Worm (Caenorhabditis elegans) whole organism, L1 larva: ENCODE results near the gene Y53G8AR.9.

Experiments used
- C04F5.9 ChIP-seq: sonication (generic microtip); optimal IDR thresholded peaks from 2 replicates; lab custom pipeline; 2016; ENCODE audit warnings: missing genetic modification characterization, missing compliant biosample characterization
- F16B12.6 ChIP-seq: fragments of 150-350 bp; optimal IDR thresholded peaks from 2 replicates; lab custom pipeline; 2014; ENCODE audit warnings: missing biosample characterization, missing genetic modification characterization
- aly-2 ChIP-seq: fragments of 150-350 bp; optimal IDR thresholded peaks from 2 replicates; lab custom pipeline; 2014; ENCODE audit warnings: missing biosample characterization, missing genetic modification characterization
- ama-1 ChIP-seq: fragments of 150-350 bp; optimal IDR thresholded peaks from 2 replicates; lab custom pipeline; 2014
- blmp-1 ChIP-seq: fragments of 150-350 bp; optimal IDR thresholded peaks from 2 replicates; lab custom pipeline; 2014; ENCODE audit warnings: missing biosample characterization, missing genetic modification characterization
- ceh-63 ChIP-seq: fragments of 200-800 bp; sonication (Bioruptor generic); optimal IDR thresholded peaks from 2 replicates; lab custom pipeline; 2018; ENCODE audit warnings: mild to moderate bottlenecking, missing genetic modification characterization, missing compliant biosample characterization
- ceh-82 ChIP-seq, 3 experiments: fragments of 150-350 bp in 1 of 3; sonication (generic microtip) in 2 of 3; optimal IDR thresholded peaks; 2 replicates each; lab custom pipeline; 2014 to 2017; ENCODE audit warnings: missing biosample characterization in 3 of 3, missing genetic modification characterization in 3 of 3
- ceh-88 ChIP-seq: fragments of 200-800 bp; sonication (Bioruptor generic); IDR thresholded peaks from 2 replicates; pipeline ENCODE4 v1.3.6; 2022; ENCODE audit warnings: missing genetic modification characterization, missing compliant biosample characterization
- dpl-1 ChIP-seq, 3 experiments: fragments of 150-350 bp in 2 of 3; sonication (generic microtip) in 1 of 3; optimal IDR thresholded peaks; 2 replicates each; lab custom pipeline; 2014 to 2017; ENCODE audit warnings: missing biosample characterization in 3 of 3, missing genetic modification characterization in 3 of 3, missing genetic modification reagents in 3 of 3
- dsc-1 ChIP-seq: sonication (generic microtip); optimal IDR thresholded peaks from 2 replicates; lab custom pipeline; 2016; ENCODE audit warnings: mild to moderate bottlenecking, missing genetic modification characterization, missing compliant biosample characterization
- efl-1 ChIP-seq, 4 experiments: fragments of 150-350 bp; optimal IDR thresholded peaks in 3 of 4; peaks in 1 of 4; 1 replicate in 1 of 4; 2 replicates in 3 of 4; lab custom pipeline; 2014; ENCODE audit warnings: missing biosample characterization in 2 of 4, missing genetic modification characterization in 2 of 4, missing genetic modification reagents in 2 of 4
- elt-2 ChIP-seq: sonication (generic microtip); optimal IDR thresholded peaks from 2 replicates; lab custom pipeline; 2016; ENCODE audit warnings: missing genetic modification characterization, mild to moderate bottlenecking, inconsistent platforms, missing compliant biosample characterization, missing genetic modification reagents
- fkh-10 ChIP-seq: sonication (generic microtip); optimal IDR thresholded peaks from 2 replicates; lab custom pipeline; 2017; ENCODE audit warnings: missing biosample characterization, missing genetic modification reagents, missing genetic modification characterization
- fkh-4 ChIP-seq: sonication (generic microtip); optimal IDR thresholded peaks from 2 replicates; lab custom pipeline; 2016; ENCODE audit warnings: missing compliant biosample characterization, missing genetic modification characterization, borderline replicate concordance
- fos-1 ChIP-seq: fragments of 150-350 bp; optimal IDR thresholded peaks from 2 replicates; lab custom pipeline; 2014; ENCODE audit warnings: missing biosample characterization, missing genetic modification characterization
- grh-1 ChIP-seq: fragments of 200-800 bp; sonication (Bioruptor generic); IDR thresholded peaks from 2 replicates; pipeline ENCODE4 v1.3.6; 2022; ENCODE audit warnings: missing genetic modification reagents, missing genetic modification characterization, missing compliant biosample characterization
- irx-1 ChIP-seq: sonication (generic microtip); optimal IDR thresholded peaks from 2 replicates; lab custom pipeline; 2016; ENCODE audit warnings: missing genetic modification characterization, missing compliant biosample characterization
- jun-1 ChIP-seq: fragments of 150-350 bp; optimal IDR thresholded peaks from 2 replicates; lab custom pipeline; 2014; ENCODE audit warnings: missing biosample characterization, missing genetic modification reagents, missing genetic modification characterization
- lin-13 ChIP-seq: fragments of 150-350 bp; optimal IDR thresholded peaks from 2 replicates; lab custom pipeline; 2014; ENCODE audit warnings: missing biosample characterization, missing genetic modification reagents, missing genetic modification characterization
- lin-14 ChIP-seq: fragments of 200-800 bp; sonication (Bioruptor generic); optimal IDR thresholded peaks from 2 replicates; lab custom pipeline; 2018; ENCODE audit warnings: mild to moderate bottlenecking, missing genetic modification characterization, moderate library complexity, missing compliant biosample characterization
- lin-15B ChIP-seq: fragments of 150-350 bp; sonication (generic microtip); optimal IDR thresholded peaks from 3 replicates; lab custom pipeline; 2014; ENCODE audit warnings: missing biosample characterization, missing genetic modification characterization
- lin-35 ChIP-seq, 2 experiments: fragments of 150-350 bp; optimal IDR thresholded peaks; 2 replicates each; lab custom pipeline; 2014; ENCODE audit warnings: missing biosample characterization in 2 of 2, missing genetic modification characterization in 2 of 2, missing genetic modification reagents in 2 of 2
- lin-39 ChIP-seq: fragments of 150-350 bp; optimal IDR thresholded peaks from 2 replicates; lab custom pipeline; 2014; ENCODE audit warnings: missing biosample characterization, missing genetic modification reagents, missing genetic modification characterization
- lsy-2 ChIP-seq, 2 experiments: fragments of 150-350 bp; optimal IDR thresholded peaks; 2 replicates each; lab custom pipeline; 2014; ENCODE audit warnings: missing biosample characterization in 2 of 2, missing genetic modification characterization in 2 of 2
- mab-9 ChIP-seq: fragments of 200-800 bp; sonication (Bioruptor generic); IDR thresholded peaks from 2 replicates; pipeline ENCODE4 v1.3.6; 2022; ENCODE audit warnings: missing genetic modification reagents, missing genetic modification characterization, missing compliant biosample characterization
- mdl-1 ChIP-seq, 2 experiments: fragments of 150-350 bp; optimal IDR thresholded peaks; 2 replicates each; lab custom pipeline; 2014 to 2017; ENCODE audit warnings: missing biosample characterization in 2 of 2, missing genetic modification characterization in 2 of 2, inconsistent platforms in 1 of 2
- mef-2 ChIP-seq: fragments of 150-350 bp; optimal IDR thresholded peaks from 2 replicates; lab custom pipeline; 2014; ENCODE audit warnings: missing biosample characterization, missing genetic modification characterization
- mep-1 ChIP-seq: fragments of 150-350 bp; optimal IDR thresholded peaks from 2 replicates; lab custom pipeline; 2014; ENCODE audit warnings: missing biosample characterization, missing genetic modification characterization
- nhr-12 ChIP-seq: sonication (generic microtip); optimal IDR thresholded peaks from 2 replicates; lab custom pipeline; 2017; ENCODE audit warnings: missing biosample characterization, missing genetic modification characterization
- nhr-19 ChIP-seq: fragments of 200-800 bp; sonication (Bioruptor generic); conservative IDR thresholded peaks from 2 replicates; pipeline ENCODE4 v1.3.6; 2022; ENCODE audit warnings: missing genetic modification characterization, missing compliant biosample characterization
- nhr-20 ChIP-seq: sonication (generic microtip); optimal IDR thresholded peaks from 2 replicates; lab custom pipeline; 2016; ENCODE audit warnings: mild to moderate bottlenecking, missing genetic modification characterization, missing compliant biosample characterization
- nhr-28 ChIP-seq: fragments of 150-350 bp; optimal IDR thresholded peaks from 2 replicates; lab custom pipeline; 2014; ENCODE audit warnings: missing biosample characterization, missing genetic modification characterization
- nhr-71 ChIP-seq: sonication (generic microtip); optimal IDR thresholded peaks from 2 replicates; lab custom pipeline; 2016; ENCODE audit warnings: mild to moderate bottlenecking, missing genetic modification characterization, moderate library complexity, missing compliant biosample characterization
- nhr-77 ChIP-seq: fragments of 150-350 bp; optimal IDR thresholded peaks from 2 replicates; lab custom pipeline; 2014; ENCODE audit warnings: missing biosample characterization, missing genetic modification characterization
- nhr-85 ChIP-seq: sonication (generic microtip); peaks from one replicate; lab custom pipeline; 2016; ENCODE audit warnings: missing genetic modification characterization, inconsistent platforms, missing compliant biosample characterization
- skn-1 ChIP-seq: fragments of 150-350 bp; optimal IDR thresholded peaks from 2 replicates; lab custom pipeline; 2014; ENCODE audit warnings: missing biosample characterization, missing genetic modification characterization
- snu-23 ChIP-seq: sonication (generic microtip); optimal IDR thresholded peaks from 2 replicates; lab custom pipeline; 2016; ENCODE audit warnings: missing genetic modification characterization, missing compliant biosample characterization
- tbx-2 ChIP-seq: sonication (generic microtip); optimal IDR thresholded peaks from 2 replicates; lab custom pipeline; 2016; ENCODE audit warnings: missing genetic modification characterization, missing compliant biosample characterization
- unc-130 ChIP-seq: fragments of 150-350 bp; optimal IDR thresholded peaks from 2 replicates; lab custom pipeline; 2017; ENCODE audit warnings: missing biosample characterization, missing genetic modification characterization, inconsistent platforms
- unc-86 ChIP-seq: sonication (generic microtip); optimal IDR thresholded peaks from 2 replicates; lab custom pipeline; 2016; ENCODE audit warnings: missing genetic modification characterization, missing compliant biosample characterization
- xbp-1 ChIP-seq: sonication (generic microtip); optimal IDR thresholded peaks from 2 replicates; lab custom pipeline; 2016; ENCODE audit warnings: missing genetic modification characterization, missing compliant biosample characterization
- zip-4 ChIP-seq: fragments of 200-800 bp; sonication (Bioruptor generic); optimal IDR thresholded peaks from 2 replicates; lab custom pipeline; 2018; ENCODE audit warnings: mild to moderate bottlenecking, missing genetic modification characterization, moderate library complexity, missing compliant biosample characterization

The Y53G8AR.9 gene

DNA sequence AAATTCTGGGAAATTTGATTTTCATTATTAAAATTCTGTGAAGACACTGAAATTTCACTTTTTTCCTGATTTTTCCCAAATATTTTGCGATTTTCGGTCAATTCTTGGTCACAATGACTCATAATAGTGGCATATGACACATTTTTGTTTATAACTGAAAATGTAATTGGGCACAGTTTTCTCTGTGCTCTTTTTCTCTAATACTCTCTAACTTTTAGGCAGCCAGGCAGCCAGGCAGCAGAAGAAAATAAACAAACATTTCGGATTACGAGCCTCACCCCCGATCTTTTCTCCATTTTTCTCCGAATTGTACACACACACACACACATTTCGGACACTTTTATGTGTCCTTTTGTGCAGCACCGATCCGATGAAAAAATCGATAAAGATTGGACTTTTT is 13.7 kb downstream of the Y53G8AR.9 start:
- TF ChIP-seq fos-1 (tag; lab: Kevin White, UChicago) (peak; percentile 0), lin-14 (GFP tag; lab: Kevin White, UChicago) (peak; percentile 51), lin-39 (no peak), nhr-12 (no peak), jun-1 (tag; lab: Kevin White, UChicago) (no peak), grh-1 (GFP tag; lab: Robert Waterston, UW) (no peak), irx-1 (peak; percentile 20), ceh-82 (tag; optimal IDR thresholded peaks at IDR 0.05; lab: Kevin White, UChicago) (peak in 1 of 3 experiments; percentile 9), fkh-10 (GFP tag; lab: Kevin White, UChicago) (no peak), nhr-77 (peak; percentile 7), ceh-63 (GFP tag; lab: Kevin White, UChicago) (no peak), nhr-71 (peak; percentile 21), blmp-1 (tag; lab: Kevin White, UChicago) (no peak), C04F5.9 (tag; lab: Kevin White, UChicago) (no peak), zip-4 (no peak), elt-2 (tag; lab: Kevin White, UChicago) (no peak), mef-2 (tag; lab: Kevin White, UChicago) (no peak), lin-15B (no peak), aly-2 (tag; lab: Kevin White, UChicago) (no peak)

DNA sequence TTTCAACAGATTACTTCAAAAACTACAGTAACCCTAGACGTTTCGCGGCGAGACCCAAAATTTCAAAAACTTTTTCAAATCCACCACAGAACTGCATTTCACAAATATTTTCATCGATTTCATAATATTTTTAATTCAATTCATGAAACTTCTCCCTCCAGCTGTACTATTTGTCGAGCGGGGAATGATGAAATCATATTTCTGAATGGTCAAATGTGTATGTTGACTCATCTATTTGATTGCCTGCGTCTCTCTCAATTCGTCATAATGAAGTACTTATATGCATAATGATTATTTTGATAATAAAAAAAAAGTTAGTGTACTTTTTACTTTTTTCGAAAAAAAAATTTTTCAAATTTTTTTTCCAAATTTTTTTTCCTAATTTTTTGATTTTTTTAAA is 14.7 kb downstream of the Y53G8AR.9 start:
- TF ChIP-seq fkh-4 (tag; lab: Kevin White, UChicago) (no peak), ama-1 (no peak), jun-1 (tag; lab: Kevin White, UChicago) (peak; percentile 62), ceh-63 (GFP tag; lab: Kevin White, UChicago) (no peak), skn-1 (tag; lab: Kevin White, UChicago) (peak; percentile 70), ceh-88 (GFP tag; lab: Robert Waterston, UW) (no peak)

DNA sequence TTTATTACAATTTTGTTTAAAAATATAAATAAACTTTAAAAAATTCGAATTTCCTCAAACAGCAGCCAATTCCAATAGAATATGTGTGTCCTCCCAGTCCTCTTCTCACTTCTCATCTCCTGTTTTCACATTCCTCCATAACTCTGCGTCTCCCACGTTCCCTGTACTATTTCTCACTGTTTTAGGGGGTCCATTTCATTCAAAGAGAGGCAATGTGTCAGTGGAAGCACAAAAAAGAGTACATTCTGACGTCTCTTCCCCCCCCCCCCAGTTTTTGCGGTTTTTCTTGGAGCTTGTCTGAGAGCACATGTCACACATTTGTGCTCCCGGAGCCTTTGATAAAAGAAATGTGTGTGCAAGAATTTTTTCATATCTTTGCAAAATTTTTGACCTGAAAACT is 16.5 kb downstream of the Y53G8AR.9 start:
- TF ChIP-seq ceh-82 (tag; optimal IDR thresholded peaks at IDR 0.05; lab: Kevin White, UChicago) (peak in 1 of 3 experiments; percentile 42), lin-14 (GFP tag; lab: Kevin White, UChicago) (peak; percentile 70), nhr-85 (tag; lab: Kevin White, UChicago) (peak; percentile 46), dpl-1 (GFP tag; optimal IDR thresholded peaks at IDR 0.05; lab: Kevin White, UChicago) (peak in 1 of 3 experiments; percentile 4), snu-23 (GFP tag; lab: Kevin White, UChicago) (peak; percentile 1), mep-1 (tag; lab: Kevin White, UChicago) (peak; percentile 3), mdl-1 (tag; optimal IDR thresholded peaks at IDR 0.05; lab: Kevin White, UChicago) (peak in 1 of 2 experiments; percentile 3), fkh-4 (tag; lab: Kevin White, UChicago) (no peak), ceh-88 (GFP tag; lab: Robert Waterston, UW) (no peak), efl-1 (optimal IDR thresholded peaks at IDR 0.05; lab: Kevin White, UChicago) (peak; percentile 5 to 12), efl-1 (GFP tag; optimal IDR thresholded peaks at IDR 0.05 in 1 of 2; lab: Kevin White, UChicago) (peak in 1 of 2 experiments; percentile 66), dsc-1 (tag; lab: Kevin White, UChicago) (peak; percentile 61), lsy-2 (tag; optimal IDR thresholded peaks at IDR 0.05; lab: Kevin White, UChicago) (peak in 1 of 2 experiments; percentile 19), unc-86 (tag; lab: Kevin White, UChicago) (peak; percentile 37), mef-2 (tag; lab: Kevin White, UChicago) (no peak), lin-13 (GFP tag; lab: Kevin White, UChicago) (no peak)

- TF ChIP-seq nhr-85 (tag; lab: Kevin White, UChicago), result peak; percentile 49
- TF ChIP-seq lin-14 (GFP tag; lab: Kevin White, UChicago), result no peak
These were observed 23.9 kb downstream of the Y53G8AR.9 start, which contains the start of gene Y53G8AR.5 for ce11 chrIII:3297151-3297550. Gene Y53G8AR.5, plus strand, starts transcription at chrIII:3297451.

ce11 chrIII:3294283-3294793 is 26.7 kb downstream of the Y53G8AR.9 start, which contains the start of the genes Y53G8AR.8 and Y53G8AR.6:
Gene Y53G8AR.8, minus strand, starts transcription at chrIII:3294330.
Gene Y53G8AR.6, plus strand, starts transcription at chrIII:3294743.
- TF ChIP-seq F16B12.6 (tag; lab: Kevin White, UChicago) (peak; percentile 40), mab-9 (no peak), tbx-2 (tag; lab: Kevin White, UChicago) (peak; percentile 18), snu-23 (GFP tag; lab: Kevin White, UChicago) (peak; percentile 39), blmp-1 (tag; lab: Kevin White, UChicago) (peak; percentile 25), zip-4 (no peak), nhr-19 (0 out of 2 replicates have a peak, but pooled peaks have one; percentile 3), mep-1 (tag; lab: Kevin White, UChicago) (peak; percentile 55), nhr-20 (tag; lab: Kevin White, UChicago) (no peak), skn-1 (tag; lab: Kevin White, UChicago) (peak; percentile 1), nhr-28 (tag; lab: Kevin White, UChicago) (no peak), unc-130 (no peak), efl-1 (optimal IDR thresholded peaks at IDR 0.05; lab: Kevin White, UChicago) (peak; percentile 39 to 51), efl-1 (GFP tag; optimal IDR thresholded peaks at IDR 0.05 in 1 of 2; lab: Kevin White, UChicago) (peak; percentile 59 to 94), lsy-2 (tag; optimal IDR thresholded peaks at IDR 0.05; lab: Kevin White, UChicago) (peak; percentile 53 to 62), aly-2 (tag; lab: Kevin White, UChicago) (no peak), xbp-1 (peak; percentile 1), lin-35 (GFP tag; optimal IDR thresholded peaks at IDR 0.05; lab: Kevin White, UChicago) (peak; percentile 38 to 45), nhr-71 (no peak), dpl-1 (GFP tag; optimal IDR thresholded peaks at IDR 0.05; lab: Kevin White, UChicago) (peak in 2 of 3 experiments; percentile 30 to 56)
